Fruit fly (Drosophila melanogaster): ENCODE data around the gene Papst2.

The Papst2 gene

DNA sequence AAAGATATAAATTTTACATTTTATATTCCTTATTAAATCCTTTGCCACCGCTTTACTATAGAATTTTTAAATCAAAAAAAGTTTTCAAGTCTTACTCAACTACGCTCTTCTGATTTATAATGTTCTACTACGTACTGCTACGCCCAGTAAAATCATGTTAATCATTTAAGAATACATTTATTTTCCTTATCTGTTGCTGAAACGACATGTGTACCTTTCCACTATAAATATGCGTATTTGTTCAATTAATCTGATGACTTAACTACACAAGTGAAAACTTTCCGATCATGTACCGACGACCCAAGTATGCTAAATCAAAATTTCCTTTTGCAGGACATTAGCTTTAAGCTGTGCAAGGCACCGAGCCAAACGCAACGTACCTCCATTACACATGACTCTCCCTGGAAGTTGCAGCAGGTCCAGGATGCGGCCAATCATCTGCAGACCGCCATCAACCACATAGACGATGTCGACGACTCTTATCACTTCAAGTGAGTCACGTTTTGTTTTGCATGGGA, 9.8 kb downstream of the Papst2 start:
- no peak for TF ChIP-seq ttk (optimal IDR thresholded peaks at IDR 0.05)
- no peak for TF ChIP-seq Myc (optimal IDR thresholded peaks at IDR 0.05)
- no peak for TF ChIP-seq psq (optimal IDR thresholded peaks at IDR 0.05)
- TF ChIP-seq h (optimal IDR thresholded peaks at IDR 0.05), result no peak
- no peak for TF ChIP-seq insv (optimal IDR thresholded peaks at IDR 0.05)
- no peak for TF ChIP-seq Sin3A (optimal IDR thresholded peaks at IDR 0.05)

DNA sequence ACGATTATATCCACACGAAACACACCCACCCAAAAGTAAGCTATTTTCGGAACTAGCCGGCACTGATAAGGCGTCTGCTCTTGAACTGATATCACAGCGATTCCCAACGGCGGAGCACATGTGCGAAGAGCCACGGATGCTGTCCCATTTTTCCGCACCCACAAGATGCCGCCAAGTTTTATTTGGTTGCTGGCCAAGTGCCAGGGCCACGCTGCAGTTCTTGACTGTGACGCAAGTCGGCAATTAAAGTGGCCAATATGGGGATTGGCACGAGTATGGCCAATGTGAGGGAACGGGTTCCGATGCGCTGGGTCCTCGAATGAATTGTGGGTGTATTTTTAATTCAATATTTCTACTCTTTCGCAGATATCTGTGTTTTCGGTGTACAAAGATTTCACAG, 11.3 kb downstream of the Papst2 start:
- TF ChIP-seq psq (optimal IDR thresholded peaks at IDR 0.05) (no peak), Sin3A (optimal IDR thresholded peaks at IDR 0.05) (no peak)

DNA sequence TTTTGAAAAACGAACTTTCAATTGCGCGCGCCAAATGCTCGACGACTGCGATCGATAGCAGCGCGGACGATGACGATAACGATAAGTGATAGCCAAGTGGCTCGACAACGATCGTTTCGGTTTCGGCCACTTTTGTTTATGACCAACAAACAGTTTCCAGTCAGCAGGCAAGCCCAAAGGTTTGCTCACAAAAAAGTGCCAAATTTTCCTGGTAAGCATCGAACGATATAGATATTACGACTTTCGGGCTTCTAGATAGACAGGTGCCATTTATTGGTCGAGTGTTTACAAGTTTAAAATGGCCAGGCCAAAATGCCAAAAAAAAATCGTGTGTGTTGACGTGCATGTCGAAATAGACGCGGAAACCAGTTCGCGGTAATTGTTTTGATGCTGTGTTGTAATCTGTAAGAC, 12.9 kb downstream of the Papst2 start, which contains the start of gene CG7724:
Gene CG7724, plus strand, starts transcription at position 147 of the 411 bp plus-strand sequence.
- TF ChIP-seq Sin3A (optimal IDR thresholded peaks at IDR 0.05) (no peak), h (optimal IDR thresholded peaks at IDR 0.05) (no peak), ttk (optimal IDR thresholded peaks at IDR 0.05) (no peak), Myc (optimal IDR thresholded peaks at IDR 0.05) (no peak), insv (optimal IDR thresholded peaks at IDR 0.05) (no peak), psq (optimal IDR thresholded peaks at IDR 0.05) (no peak)

DNA sequence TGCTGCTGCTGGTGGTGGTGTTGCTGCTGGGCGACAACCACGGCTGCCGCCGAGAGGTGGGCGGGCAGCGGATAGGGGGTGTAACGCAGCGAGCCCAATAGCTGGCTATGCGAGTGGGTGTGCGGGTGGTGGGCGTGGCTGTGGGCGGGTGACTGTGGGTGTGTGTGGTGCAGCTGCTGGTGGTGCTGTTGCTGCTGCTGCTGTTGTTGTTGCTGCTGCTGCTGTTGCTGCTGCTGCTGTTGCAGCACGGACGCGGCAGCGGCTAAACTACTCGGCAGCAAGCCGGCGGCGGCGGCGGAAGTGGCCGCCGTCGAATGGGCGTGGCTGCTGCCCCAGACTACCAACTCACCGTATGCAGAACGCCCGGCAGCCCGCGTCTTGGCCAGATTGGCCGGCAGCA, 34.7 kb downstream of the Papst2 start:
- TF ChIP-seq h (optimal IDR thresholded peaks at IDR 0.05) (no peak), Sin3A (optimal IDR thresholded peaks at IDR 0.05) (no peak), ttk (optimal IDR thresholded peaks at IDR 0.05) (no peak), psq (optimal IDR thresholded peaks at IDR 0.05) (no peak), Myc (optimal IDR thresholded peaks at IDR 0.05) (no peak), insv (optimal IDR thresholded peaks at IDR 0.05) (no peak)
